Fruit fly (Drosophila melanogaster) whole organism, embryonic: ENCODE data around the gene CG34251.

ENCODE experiments used
- Aef1 ChIP-seq: fragments of 200-800 bp; sonication (Bioruptor generic); IDR thresholded peaks from 3 replicates; pipeline ENCODE4 v1.3.6; 2022; ENCODE audit warnings: missing biosample characterization, missing genetic modification characterization
- Atf6 ChIP-seq: fragments of 200-800 bp; sonication (Bioruptor generic); IDR thresholded peaks from 2 replicates; pipeline ENCODE4 v1.3.6; 2022; ENCODE audit warnings: missing biosample characterization, missing genetic modification characterization
- Blimp-1 ChIP-seq: fragments of 200-800 bp; sonication (Bioruptor generic); optimal IDR thresholded peaks from 3 replicates; lab custom pipeline; 2018; ENCODE audit warnings: missing biosample characterization, missing genetic modification characterization, mild to moderate bottlenecking, moderate library complexity, missing genetic modification reagents
- CG10366 ChIP-seq: fragments of 200-800 bp; sonication (Bioruptor generic); IDR thresholded peaks from 2 replicates; pipeline ENCODE4 v1.3.6; 2022; ENCODE audit warnings: missing biosample characterization, missing genetic modification characterization
- CG11093 ChIP-seq: fragments of 200-800 bp; sonication (Bioruptor generic); IDR thresholded peaks from 3 replicates; pipeline ENCODE4 v1.3.6; 2022; ENCODE audit warnings: missing biosample characterization, missing genetic modification characterization
- CG12155 ChIP-seq: fragments of 200-800 bp; sonication (Bioruptor generic); optimal IDR thresholded peaks from 3 replicates; lab custom pipeline; 2016; ENCODE audit warnings: missing biosample characterization, missing genetic modification characterization
- CG12769 ChIP-seq: fragments of 200-800 bp; sonication (Bioruptor generic); optimal IDR thresholded peaks from 2 replicates; lab custom pipeline; 2019; ENCODE audit warnings: missing biosample characterization, mild to moderate bottlenecking, missing genetic modification characterization, moderate library complexity
- CG13123 ChIP-seq: fragments of 200-800 bp; sonication (Bioruptor generic); optimal IDR thresholded peaks from 2 replicates; lab custom pipeline; 2016; ENCODE audit warnings: missing biosample characterization, missing genetic modification characterization
- CG13424 ChIP-seq: fragments of 200-800 bp; sonication (Bioruptor generic); optimal IDR thresholded peaks from 2 replicates; lab custom pipeline; 2019; ENCODE audit warnings: missing biosample characterization, mild to moderate bottlenecking, missing genetic modification characterization, moderate library complexity
- CG15479 ChIP-seq: fragments of 200-800 bp; sonication (Bioruptor generic); optimal IDR thresholded peaks from 3 replicates; lab custom pipeline; 2019; ENCODE audit warnings: missing biosample characterization, mild to moderate bottlenecking, missing genetic modification characterization, moderate library complexity
- CG17912 ChIP-seq: fragments of 200-800 bp; sonication (Bioruptor generic); optimal IDR thresholded peaks from 2 replicates; lab custom pipeline; 2018; ENCODE audit warnings: missing biosample characterization, mild to moderate bottlenecking, missing genetic modification characterization
- CG1792 ChIP-seq: fragments of 200-800 bp; sonication (Bioruptor generic); optimal IDR thresholded peaks from 2 replicates; lab custom pipeline; 2016; ENCODE audit warnings: missing biosample characterization, missing genetic modification characterization
- CG34376 ChIP-seq: fragments of 200-800 bp; sonication (Bioruptor generic); optimal IDR thresholded peaks from 2 replicates; lab custom pipeline; 2018; ENCODE audit warnings: missing biosample characterization, mild to moderate bottlenecking, missing genetic modification characterization
- CG6765 ChIP-seq: fragments of 200-800 bp; sonication (Bioruptor generic); optimal IDR thresholded peaks from 3 replicates; lab custom pipeline; 2017; ENCODE audit warnings: missing biosample characterization, mild to moderate bottlenecking, missing genetic modification characterization
- CG7745 ChIP-seq: fragments of 200-800 bp; sonication (Bioruptor generic); optimal IDR thresholded peaks from 2 replicates; lab custom pipeline; 2018; ENCODE audit warnings: missing biosample characterization, mild to moderate bottlenecking, missing genetic modification characterization, moderate library complexity
- CG8281 ChIP-seq: fragments of 200-800 bp; sonication (Bioruptor generic); optimal IDR thresholded peaks from 2 replicates; lab custom pipeline; 2018; ENCODE audit warnings: missing biosample characterization, mild to moderate bottlenecking, missing genetic modification characterization, moderate library complexity
- CG8290 ChIP-seq, 3 experiments: fragments of 200-800 bp; sonication (Bioruptor generic); optimal IDR thresholded peaks; 2 replicates each; lab custom pipeline; 2016 to 2019; ENCODE audit warnings: missing biosample characterization in 3 of 3, missing genetic modification characterization in 3 of 3, mild to moderate bottlenecking in 2 of 3, moderate library complexity in 1 of 3
- CG9609 ChIP-seq: fragments of 200-800 bp; sonication (Bioruptor generic); optimal IDR thresholded peaks from 3 replicates; lab custom pipeline; 2016; ENCODE audit warnings: missing biosample characterization, missing genetic modification characterization
- Dek ChIP-seq: fragments of 200-800 bp; sonication (Bioruptor generic); optimal IDR thresholded peaks from 3 replicates; lab custom pipeline; 2019; ENCODE audit warnings: missing biosample characterization, mild to moderate bottlenecking, missing genetic modification characterization, moderate library complexity
- Eip74EF ChIP-seq, 2 experiments: fragments of 200-800 bp in 1 of 2; fragments of >200 bp in 1 of 2; sonication (Bioruptor generic) in 1 of 2; optimal IDR thresholded peaks; 2 replicates each; lab custom pipeline; 2017 to 2019; ENCODE audit warnings: missing biosample characterization in 2 of 2, missing genetic modification characterization in 2 of 2, mild to moderate bottlenecking in 1 of 2, moderate library complexity in 1 of 2
- GATAe ChIP-seq: fragments of 200-800 bp; sonication (Bioruptor generic); conservative IDR thresholded peaks from 2 replicates; pipeline ENCODE4 v1.3.6; 2022; ENCODE audit warnings: missing biosample characterization, missing genetic modification characterization
- Gsc ChIP-seq: fragments of 200-800 bp; sonication (Bioruptor generic); IDR thresholded peaks from 2 replicates; pipeline ENCODE4 v1.3.6; 2022; ENCODE audit warnings: missing biosample characterization, missing genetic modification characterization
- Hsf ChIP-seq: fragments of 200-800 bp; sonication (Bioruptor generic); optimal IDR thresholded peaks from 3 replicates; lab custom pipeline; 2016; ENCODE audit warnings: missing biosample characterization, missing genetic modification characterization
- Lim3 ChIP-seq: fragments of 200-800 bp; sonication (Bioruptor generic); IDR thresholded peaks from 2 replicates; pipeline ENCODE4 v1.3.6; 2022; ENCODE audit warnings: missing biosample characterization, missing genetic modification characterization
- NC2α ChIP-seq: fragments of 200-800 bp; sonication (Bioruptor generic); optimal IDR thresholded peaks from 2 replicates; lab custom pipeline; 2016; ENCODE audit warnings: missing biosample characterization, missing genetic modification characterization
- Nf-YA ChIP-seq: fragments of 200-800 bp; sonication (Bioruptor generic); IDR thresholded peaks from 2 replicates; pipeline ENCODE4 v1.3.6; 2022; ENCODE audit warnings: missing biosample characterization, missing genetic modification characterization
- Opbp ChIP-seq: fragments of 200-800 bp; sonication (Bioruptor generic); IDR thresholded peaks from 3 replicates; pipeline ENCODE4 v1.3.6; 2022; ENCODE audit warnings: missing biosample characterization, missing genetic modification characterization; ENCODE audit not compliant: partially characterized antibody
- Spps ChIP-seq: fragments of 200-800 bp; sonication (Bioruptor generic); optimal IDR thresholded peaks from 2 replicates; lab custom pipeline; 2018; ENCODE audit warnings: missing biosample characterization, mild to moderate bottlenecking, missing genetic modification characterization
- ase ChIP-seq: fragments of 200-800 bp; sonication (Bioruptor generic); IDR thresholded peaks from 3 replicates; pipeline ENCODE4 v1.3.6; 2022; ENCODE audit warnings: missing biosample characterization, missing genetic modification characterization
- chinmo ChIP-seq: fragments of 200-800 bp; sonication (Bioruptor generic); IDR thresholded peaks from 4 replicates; pipeline ENCODE4 v1.3.6; 2022; ENCODE audit warnings: missing biosample characterization, missing genetic modification characterization; ENCODE audit not compliant: partially characterized antibody
- chn ChIP-seq: fragments of 200-800 bp; sonication (Bioruptor generic); optimal IDR thresholded peaks from 2 replicates; lab custom pipeline; 2016; ENCODE audit warnings: missing biosample characterization, missing genetic modification characterization
- ci ChIP-seq: fragments of 200-800 bp; sonication (Bioruptor generic); IDR thresholded peaks from 3 replicates; pipeline ENCODE4 v1.3.6; 2022; ENCODE audit warnings: missing biosample characterization, missing genetic modification characterization
- crol ChIP-seq: fragments of 200-800 bp; sonication (Bioruptor generic); IDR thresholded peaks from 2 replicates; pipeline ENCODE4 v1.3.6; 2022; ENCODE audit warnings: missing biosample characterization, missing genetic modification characterization
- emc ChIP-seq: fragments of 200-800 bp; sonication (Bioruptor generic); optimal IDR thresholded peaks from 2 replicates; lab custom pipeline; 2016; ENCODE audit warnings: missing biosample characterization, missing genetic modification characterization
- fd64A ChIP-seq: fragments of 200-800 bp; sonication (Bioruptor generic); optimal IDR thresholded peaks from 3 replicates; lab custom pipeline; 2018; ENCODE audit warnings: missing biosample characterization, mild to moderate bottlenecking, missing genetic modification characterization
- her ChIP-seq: fragments of 200-800 bp; sonication (Bioruptor generic); optimal IDR thresholded peaks from 2 replicates; lab custom pipeline; 2016; ENCODE audit warnings: missing biosample characterization, missing genetic modification characterization
- lab ChIP-seq: fragments of 200-800 bp; sonication (Bioruptor generic); optimal IDR thresholded peaks from 3 replicates; lab custom pipeline; 2017; ENCODE audit warnings: missing biosample characterization, missing genetic modification characterization, mild to moderate bottlenecking, moderate library complexity, missing genetic modification reagents
- nerfin-1 ChIP-seq: fragments of 200-800 bp; sonication (Bioruptor generic); optimal IDR thresholded peaks from 3 replicates; lab custom pipeline; 2019; ENCODE audit warnings: missing biosample characterization, mild to moderate bottlenecking, missing genetic modification characterization, moderate library complexity
- otp ChIP-seq: fragments of 200-800 bp; sonication (Bioruptor generic); IDR thresholded peaks from 3 replicates; pipeline ENCODE4, ENCODE4 v1.3.6; 2022; ENCODE audit warnings: missing biosample characterization, missing genetic modification characterization
- peb ChIP-seq: fragments of 200-800 bp; sonication (Bioruptor generic); IDR thresholded peaks from 2 replicates; pipeline ENCODE4 v1.3.6; 2022; ENCODE audit warnings: missing biosample characterization, missing genetic modification characterization
- phol ChIP-seq: fragments of 200-800 bp; sonication (Bioruptor generic); optimal IDR thresholded peaks from 3 replicates; lab custom pipeline; 2018; ENCODE audit warnings: missing biosample characterization, mild to moderate bottlenecking, missing genetic modification characterization, moderate library complexity
- pnt ChIP-seq: fragments of 200-800 bp; sonication (Bioruptor generic); optimal IDR thresholded peaks from 3 replicates; lab custom pipeline; 2016; ENCODE audit warnings: missing biosample characterization, missing genetic modification characterization
- pros ChIP-seq: fragments of 200-800 bp; sonication (Bioruptor generic); optimal IDR thresholded peaks from 3 replicates; lab custom pipeline; 2019; ENCODE audit warnings: missing biosample characterization, mild to moderate bottlenecking, missing genetic modification characterization, moderate library complexity
- schlank ChIP-seq: fragments of 200-800 bp; sonication (Bioruptor generic); optimal IDR thresholded peaks from 2 replicates; lab custom pipeline; 2018; ENCODE audit warnings: missing biosample characterization, mild to moderate bottlenecking, missing genetic modification characterization
- scrt ChIP-seq: fragments of 200-800 bp; sonication (Bioruptor generic); optimal IDR thresholded peaks from 2 replicates; lab custom pipeline; 2018; ENCODE audit warnings: missing biosample characterization, mild to moderate bottlenecking, missing genetic modification characterization, moderate library complexity
- sens ChIP-seq: fragments of 200-800 bp; sonication (Bioruptor generic); peaks from one replicate; lab custom pipeline; 2016; ENCODE audit warnings: missing biosample characterization, missing genetic modification characterization
- toy ChIP-seq: fragments of 200-800 bp; sonication (Bioruptor generic); IDR thresholded peaks from 2 replicates; pipeline ENCODE4 v1.3.6; 2022; ENCODE audit warnings: missing biosample characterization, missing genetic modification characterization
- z ChIP-seq: fragments of 200-800 bp; sonication (Bioruptor generic); IDR thresholded peaks from 3 replicates; pipeline ENCODE4 v1.3.6; 2022; ENCODE audit warnings: missing biosample characterization, missing genetic modification characterization

Gene CG34251

DNA sequence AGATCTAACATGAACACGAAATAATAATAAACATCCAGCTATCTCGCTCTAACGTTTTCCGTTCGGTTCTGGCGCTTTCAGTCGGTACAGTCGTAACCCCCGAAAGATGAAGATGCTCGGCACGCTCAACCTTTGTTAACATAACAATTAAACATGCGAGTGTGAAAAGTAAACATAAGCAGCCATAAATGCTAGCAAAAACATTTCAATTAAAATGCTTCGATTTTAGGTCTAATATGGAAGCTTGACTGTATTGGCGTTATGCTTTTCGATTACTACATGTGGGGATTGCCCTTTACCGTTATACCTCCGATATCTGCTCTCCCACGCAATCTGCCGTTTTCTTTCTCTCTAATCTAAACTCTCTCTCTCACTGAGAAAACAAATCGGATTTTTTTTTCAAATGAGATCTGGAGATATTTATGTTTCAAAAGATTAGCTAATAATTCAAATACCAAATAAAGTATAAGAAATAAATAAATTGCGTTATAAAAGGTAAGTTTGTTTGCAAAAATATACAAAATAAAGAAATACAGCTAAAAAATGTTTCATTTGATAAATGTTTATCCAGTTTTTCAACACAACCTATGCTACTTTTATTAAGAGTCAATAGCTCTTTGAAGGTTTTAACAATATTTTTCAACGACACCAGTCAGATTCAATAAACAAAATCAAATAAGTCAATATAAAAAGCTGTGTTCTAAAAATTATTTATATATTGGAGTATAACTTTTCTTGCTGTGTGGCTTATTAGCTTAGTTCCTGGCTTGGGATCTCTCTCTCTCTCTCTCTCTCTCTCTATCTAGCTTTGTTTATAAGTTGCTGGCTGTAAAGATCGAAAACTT, 12.8 kb upstream of the CG34251 start (continued):
- TF ChIP-seq CG9609 (peak; percentile 91), CG34376 (GFP tag; lab: Kevin White, UChicago) (peak; percentile 79), CG17912 (GFP tag; lab: Kevin White, UChicago) (peak; percentile 15), Aef1 (peak; percentile 92), CG13424 (tag; lab: Kevin White, UChicago) (peak; percentile 69), NC2α (GFP tag; lab: Kevin White, UChicago) (peak; percentile 66), Lim3 (GFP tag; lab: Robert Waterston, UW) (peak; percentile 74; the same call in 1 of the 2 replicates), Dek (tag; lab: Kevin White, UChicago) (peak; percentile 87), schlank (tag; lab: Kevin White, UChicago) (peak; percentile 92), CG8281 (peak; percentile 36), CG1792 (peak; percentile 77), lab (peak; percentile 96), ci (peak; percentile 97), emc (peak; percentile 89), pros (GFP tag; lab: Kevin White, UChicago) (no peak), CG15479 (no peak), fd64A (GFP tag; lab: Kevin White, UChicago) (peak; percentile 86), ase (GFP tag; lab: Robert Waterston, UW) (peak; percentile 89), Nf-YA (GFP tag; lab: Robert Waterston, UW) (peak; percentile 76), chn (GFP tag; lab: Kevin White, UChicago) (peak; percentile 88), otp (GFP tag; lab: Robert Waterston, UW) (peak; percentile 94), scrt (GFP tag; lab: Kevin White, UChicago) (peak; percentile 81), chinmo (peak; percentile 72; the same call in 1 of the 4 replicates), sens (GFP tag; lab: Kevin White, UChicago) (peak; percentile 96), Spps (peak; percentile 63), nerfin-1 (tag; lab: Kevin White, UChicago) (peak; percentile 43), her (GFP tag; lab: Kevin White, UChicago) (peak; percentile 93), CG6765 (GFP tag; lab: Kevin White, UChicago) (peak; percentile 73), GATAe (GFP tag; lab: Robert Waterston, UW) (peak; percentile 82), Blimp-1 (GFP tag; lab: Kevin White, UChicago) (peak; percentile 81), Eip74EF (GFP tag; optimal IDR thresholded peaks at IDR 0.05; lab: Kevin White, UChicago) (peak in 1 of 2 experiments; percentile 60), CG10366 (GFP tag; lab: Robert Waterston, UW) (peak; percentile 93), CG7745 (tag; lab: Kevin White, UChicago) (peak; percentile 63), CG13123 (GFP tag; lab: Kevin White, UChicago) (peak; percentile 61), phol (tag; lab: Kevin White, UChicago) (peak; percentile 67), CG12769 (tag; lab: Kevin White, UChicago) (peak; percentile 97), toy (GFP tag; lab: Robert Waterston, UW) (peak; percentile 85), peb (peak; percentile 86), pnt (GFP tag; lab: Kevin White, UChicago) (peak; percentile 90), CG8290 (GFP tag; optimal IDR thresholded peaks at IDR 0.05; lab: Kevin White, UChicago) (peak; percentile 62), CG8290 (tag; optimal IDR thresholded peaks at IDR 0.05; lab: Kevin White, UChicago) (peak in 1 of 2 experiments; percentile 99), crol (0 out of 2 replicates have a peak, but pooled peaks have one; percentile 27), Hsf (GFP tag; lab: Kevin White, UChicago) (peak; percentile 93), Opbp (no peak), Gsc (GFP tag; lab: Robert Waterston, UW) (no peak), CG12155 (GFP tag; lab: Kevin White, UChicago) (peak; percentile 85), z (GFP tag; lab: Robert Waterston, UW) (no peak), CG11093 (GFP tag; lab: Robert Waterston, UW) (peak; percentile 82), Atf6 (GFP tag; lab: Robert Waterston, UW) (peak; percentile 93)
